Fruit fly (Drosophila melanogaster): ENCODE measurements around the gene Ada.

Ada gene

DNA sequence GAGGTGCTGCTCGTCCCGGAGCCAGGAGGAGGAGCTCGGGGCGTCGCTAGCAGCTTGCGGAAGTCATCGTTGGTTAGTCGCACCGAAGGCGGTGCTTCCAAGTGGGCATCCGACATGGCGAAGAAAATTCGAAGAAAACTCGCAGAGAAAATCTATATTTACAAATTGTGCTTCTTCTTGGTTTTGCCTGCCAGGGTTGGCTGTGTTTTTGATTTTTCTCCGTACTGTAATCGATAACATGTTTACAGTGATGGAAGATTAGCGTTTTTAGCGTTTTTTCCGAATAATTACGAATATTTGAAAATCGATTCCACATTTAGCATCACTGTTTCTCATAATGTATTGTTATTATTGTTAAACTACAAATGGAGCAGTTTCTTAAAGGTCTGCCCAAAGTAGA is at the start of gene Ada, which contains the start of gene beag (continued):
- TF ChIP-seq Lim3 (GFP tag; IDR thresholded peaks at IDR 0.05) (no peak), Aef1 (GFP tag; IDR thresholded peaks at IDR 0.05) (peak; percentile 38; the same call in 1 of the 3 replicates), CG4820 (GFP tag; optimal IDR thresholded peaks at IDR 0.05) (no peak), CG31365 (tag; optimal IDR thresholded peaks at IDR 0.05) (no peak), wdn (GFP tag; IDR thresholded peaks at IDR 0.05) (no peak), NC2β (GFP tag; optimal IDR thresholded peaks at IDR 0.05) (no peak), tio (GFP tag; optimal IDR thresholded peaks at IDR 0.05) (no peak), CG10209 (GFP tag; optimal IDR thresholded peaks at IDR 0.05) (no peak), dati (GFP tag; IDR thresholded peaks at IDR 0.05) (no peak), Sry-β (GFP tag; optimal IDR thresholded peaks at IDR 0.05) (peak; percentile 99), GATAe (GFP tag; conservative IDR thresholded peaks at IDR 0.05) (no peak), gro (GFP tag; optimal IDR thresholded peaks at IDR 0.05) (peak; percentile 84), Taf1 (GFP tag; IDR thresholded peaks at IDR 0.05) (no peak), ro (GFP tag; IDR thresholded peaks at IDR 0.05) (no peak), CG16779 (GFP tag; IDR thresholded peaks at IDR 0.05) (no peak), usp (GFP tag; optimal IDR thresholded peaks at IDR 0.05) (no peak), CG17568 (GFP tag; optimal IDR thresholded peaks at IDR 0.05) (no peak), CG9797 (GFP tag; optimal IDR thresholded peaks at IDR 0.05) (peak; percentile 25), vvl (GFP tag; IDR thresholded peaks at IDR 0.05) (peak; percentile 52), D19A (tag; optimal IDR thresholded peaks at IDR 0.05) (no peak), Dbx (GFP tag; IDR thresholded peaks at IDR 0.05) (peak; percentile 28; the same call in 1 of the 3 replicates), CG6791 (GFP tag; IDR thresholded peaks at IDR 0.05; ENCODE audit: partially characterized antibody) (peak; percentile 43; the same call in 2 of the 3 replicates), Sry-δ (GFP tag; optimal IDR thresholded peaks at IDR 0.05) (peak; percentile 69), Bgb (GFP tag; IDR thresholded peaks at IDR 0.05; ENCODE audit: partially characterized antibody) (peak; percentile 58), CG12769 (tag; optimal IDR thresholded peaks at IDR 0.05) (no peak), CoRest (tag; optimal IDR thresholded peaks at IDR 0.05) (peak; percentile 39), CG9876 (GFP tag; optimal IDR thresholded peaks at IDR 0.05) (no peak), Fer2 (tag; optimal IDR thresholded peaks at IDR 0.05) (peak; percentile 26), Rx (GFP tag; IDR thresholded peaks at IDR 0.05) (no peak), grn (GFP tag; optimal IDR thresholded peaks at IDR 0.05) (no peak), ara (GFP tag; IDR thresholded peaks at IDR 0.05) (no peak), Doc3 (GFP tag; IDR thresholded peaks at IDR 0.05; ENCODE audit: partially characterized antibody) (0 out of 3 replicates have a peak, but pooled peaks have one; percentile 49), Lhr (GFP tag; optimal IDR thresholded peaks at IDR 0.05) (peak; percentile 18), Oli (tag; optimal IDR thresholded peaks at IDR 0.05) (no peak), Meics (GFP tag; optimal IDR thresholded peaks at IDR 0.05) (peak; percentile 48), CG12104 (GFP tag; optimal IDR thresholded peaks at IDR 0.05) (no peak), CHES-1-like (GFP tag; optimal IDR thresholded peaks at IDR 0.05) (peak; percentile 80), Dad (GFP tag; optimal IDR thresholded peaks at IDR 0.05) (peak; percentile 13), Tbp (GFP tag; optimal IDR thresholded peaks at IDR 0.05) (no peak), Ets65A (GFP tag) (no peak), shn (GFP tag; optimal IDR thresholded peaks at IDR 0.05) (peak; percentile 60), dm (GFP tag; optimal IDR thresholded peaks at IDR 0.05) (peak; percentile 54), CG6254 (GFP tag; optimal IDR thresholded peaks at IDR 0.05) (no peak), abd-A (tag; optimal IDR thresholded peaks at IDR 0.05) (no peak), btn (GFP tag; optimal IDR thresholded peaks at IDR 0.05) (no peak), CG16813 (GFP tag; IDR thresholded peaks at IDR 0.05; ENCODE audit: partially characterized antibody) (peak; percentile 49; the same call in 1 of the 3 replicates), stwl (tag; optimal IDR thresholded peaks at IDR 0.05) (peak; percentile 66), unpg (GFP tag; optimal IDR thresholded peaks at IDR 0.05) (peak; percentile 44), Ptx1 (GFP tag; IDR thresholded peaks at IDR 0.05) (peak; percentile 54), CG14014 (GFP tag; IDR thresholded peaks at IDR 0.05) (peak; percentile 42; the same call in 1 of the 2 replicates), Vsx1 (GFP tag; optimal IDR thresholded peaks at IDR 0.05) (no peak), E2f1 (GFP tag; IDR thresholded peaks at IDR 0.05) (0 out of 2 replicates have a peak, but pooled peaks have one; percentile 23)
